Worm (Caenorhabditis elegans) whole organism, L4 larva: ENCODE data around the gene Y45G5AM.3.

Source experiments
- dve-1 ChIP-seq: sonication (generic microtip); optimal IDR thresholded peaks from 2 replicates; lab custom pipeline; 2017; ENCODE audit warnings: antibody characterized with exemption, mild to moderate bottlenecking, missing genetic modification characterization, missing compliant biosample characterization; ENCODE audit not compliant: insufficient read depth
- pqm-1 ChIP-seq: sonication (generic microtip); optimal IDR thresholded peaks from 2 replicates; lab custom pipeline; 2017; ENCODE audit warnings: missing biosample characterization, missing genetic modification characterization

- no peak for TF ChIP-seq pqm-1 (tag; lab: Kevin White, UChicago)
- TF ChIP-seq dve-1 (tag; lab: Kevin White, UChicago) = peak; percentile 82
These were observed 30.3 kb downstream of the Y45G5AM.3 start, which contains the start of gene Y45G5AM.9 for ce11 chrV:4194587-4195211.
